Fruit fly (Drosophila melanogaster) whole organism: ENCODE data around the gene Ide.

Experiments used
- CG8478 ChIP-seq: fragments of >200 bp; optimal IDR thresholded peaks from 2 replicates; lab custom pipeline; 2018; ENCODE audit warnings: inconsistent platforms
- Dll ChIP-seq: fragments of >200 bp; optimal IDR thresholded peaks from 2 replicates; lab custom pipeline; 2017
- EcR ChIP-seq, 2 experiments: fragments of >200 bp; optimal IDR thresholded peaks; 2 replicates each; lab custom pipeline; 2017; ENCODE audit warnings: missing biosample characterization in 2 of 2, missing genetic modification characterization in 2 of 2, missing genetic modification reagents in 2 of 2
- pan ChIP-seq: fragments of >200 bp; optimal IDR thresholded peaks from 2 replicates; lab custom pipeline; 2017
- psq ChIP-seq: fragments of >200 bp; optimal IDR thresholded peaks from 2 replicates; lab custom pipeline; 2017
- usp ChIP-seq: fragments of >200 bp; optimal IDR thresholded peaks from 2 replicates; lab custom pipeline; 2017; ENCODE audit warnings: missing biosample characterization, missing genetic modification characterization, mixed read lengths

Gene Ide

dm6 chr3L:20387038-20387842 lies 11.5 kb upstream of the Ide start:
- TF ChIP-seq Dll (lab: Kevin White, UChicago) (no peak), usp (GFP tag; lab: Kevin White, UChicago) (no peak), CG8478 (lab: Kevin White, UChicago) (no peak), pan (lab: Kevin White, UChicago) (no peak), psq (lab: Kevin White, UChicago) (no peak), EcR (GFP tag; optimal IDR thresholded peaks at IDR 0.05; lab: Kevin White, UChicago) (no peak)

dm6 chr3L:20385969-20386370 lies 10.3 kb upstream of the Ide start:
- TF ChIP-seq CG8478 (lab: Kevin White, UChicago) (no peak), psq (lab: Kevin White, UChicago) (no peak)

- TF ChIP-seq pan (lab: Kevin White, UChicago) (no peak), psq (lab: Kevin White, UChicago) (no peak), Dll (lab: Kevin White, UChicago) (no peak), usp (GFP tag; lab: Kevin White, UChicago) (no peak), CG8478 (lab: Kevin White, UChicago) (no peak), EcR (GFP tag; optimal IDR thresholded peaks at IDR 0.05; lab: Kevin White, UChicago) (no peak)
Measured at dm6 chr3L:20385408-20385807, 9.7 kb upstream of the Ide start.

dm6 chr3L:20385006-20385405 lies 9.3 kb upstream of the Ide start:
- TF ChIP-seq CG8478 (lab: Kevin White, UChicago), result no peak
- TF ChIP-seq pan (lab: Kevin White, UChicago), result no peak
- TF ChIP-seq Dll (lab: Kevin White, UChicago), result no peak
- TF ChIP-seq usp (GFP tag; lab: Kevin White, UChicago), result no peak
- TF ChIP-seq psq (lab: Kevin White, UChicago), result no peak
- no peak for TF ChIP-seq EcR (GFP tag; optimal IDR thresholded peaks at IDR 0.05; lab: Kevin White, UChicago)

dm6 chr3L:20384086-20384810 lies 8.6 kb upstream of the Ide start, which contains the start of the genes CG5498 and fbl:
CG5498 (minus strand) TSS chr3L:20384109.
fbl (plus strand) TSS chr3L:20384429.
- TF ChIP-seq pan (lab: Kevin White, UChicago), result no peak
- no peak for TF ChIP-seq psq (lab: Kevin White, UChicago)
- TF ChIP-seq EcR (GFP tag; optimal IDR thresholded peaks at IDR 0.05; lab: Kevin White, UChicago), result no peak
- TF ChIP-seq CG8478 (lab: Kevin White, UChicago), result no peak
- no peak for TF ChIP-seq Dll (lab: Kevin White, UChicago)
- TF ChIP-seq usp (GFP tag; lab: Kevin White, UChicago), result no peak

dm6 chr3L:20379496-20379895 lies 3.8 kb upstream of the Ide start:
- no peak for TF ChIP-seq EcR (GFP tag; optimal IDR thresholded peaks at IDR 0.05; lab: Kevin White, UChicago)
- TF ChIP-seq Dll (lab: Kevin White, UChicago), result no peak
- TF ChIP-seq CG8478 (lab: Kevin White, UChicago), result no peak
- no peak for TF ChIP-seq usp (GFP tag; lab: Kevin White, UChicago)
- no peak for TF ChIP-seq pan (lab: Kevin White, UChicago)
- no peak for TF ChIP-seq psq (lab: Kevin White, UChicago)

dm6 chr3L:20376564-20376920 lies 846 bp upstream of the Ide start:
- TF ChIP-seq Dll (lab: Kevin White, UChicago) (no peak), psq (lab: Kevin White, UChicago) (no peak), EcR (GFP tag; optimal IDR thresholded peaks at IDR 0.05; lab: Kevin White, UChicago) (no peak), pan (lab: Kevin White, UChicago) (no peak), usp (GFP tag; lab: Kevin White, UChicago) (no peak), CG8478 (lab: Kevin White, UChicago) (no peak)

- TF ChIP-seq psq (lab: Kevin White, UChicago), result no peak
- TF ChIP-seq EcR (GFP tag; optimal IDR thresholded peaks at IDR 0.05; lab: Kevin White, UChicago), result no peak
- TF ChIP-seq pan (lab: Kevin White, UChicago), result no peak
- TF ChIP-seq CG8478 (lab: Kevin White, UChicago), result no peak
- no peak for TF ChIP-seq Dll (lab: Kevin White, UChicago)
- no peak for TF ChIP-seq usp (GFP tag; lab: Kevin White, UChicago)
Measured at dm6 chr3L:20375467-20375866, 229 bp downstream of the Ide start.

dm6 chr3L:20370013-20370412 lies 5.7 kb downstream of the Ide start, which contains the start of gene CG13247:
CG13247 (plus strand) TSS chr3L:20370313.
- TF ChIP-seq pan (lab: Kevin White, UChicago), result no peak
- TF ChIP-seq Dll (lab: Kevin White, UChicago), result no peak
- TF ChIP-seq usp (GFP tag; lab: Kevin White, UChicago), result no peak
- no peak for TF ChIP-seq CG8478 (lab: Kevin White, UChicago)
- TF ChIP-seq psq (lab: Kevin White, UChicago), result no peak
- TF ChIP-seq EcR (GFP tag; optimal IDR thresholded peaks at IDR 0.05; lab: Kevin White, UChicago), result no peak

dm6 chr3L:20366674-20367372 lies 8.9 kb downstream of the Ide start, which contains the start of the genes Toll-9 and in:
Toll-9 (minus strand) TSS chr3L:20366724.
in (plus strand) TSS chr3L:20367198.
- TF ChIP-seq EcR (GFP tag; optimal IDR thresholded peaks at IDR 0.05; lab: Kevin White, UChicago) (no peak), Dll (lab: Kevin White, UChicago) (no peak), pan (lab: Kevin White, UChicago) (no peak), CG8478 (lab: Kevin White, UChicago) (no peak), psq (lab: Kevin White, UChicago) (no peak), usp (GFP tag; lab: Kevin White, UChicago) (no peak)
